Worm (Caenorhabditis elegans): ENCODE results near the gene K02A6.1.

DNA sequence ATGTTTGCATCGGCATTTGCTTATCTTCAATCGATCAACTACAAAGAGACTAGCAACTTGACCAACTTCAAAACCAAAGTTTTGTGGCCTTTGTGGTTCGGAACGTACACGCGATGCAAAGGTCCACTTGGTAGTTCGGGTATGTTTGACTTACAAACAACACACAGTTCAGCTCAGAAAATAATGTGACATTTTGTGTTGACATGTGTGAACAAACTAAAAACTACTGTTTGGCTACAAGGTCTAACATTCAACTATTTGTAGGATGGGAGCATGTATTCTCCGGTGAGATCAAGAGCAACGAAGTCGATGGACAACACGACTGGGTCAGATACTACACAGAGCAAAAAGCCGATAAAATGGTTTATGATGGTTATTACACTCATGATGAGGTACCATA, 27.6 kb downstream of the K02A6.1 start:
- TF ChIP-seq grh-1 (GFP tag; IDR thresholded peaks at IDR 0.05) (no peak), ceh-88 (GFP tag; IDR thresholded peaks at IDR 0.05) (no peak), rnt-1 (tag; optimal IDR thresholded peaks at IDR 0.05) (no peak), ces-1 (GFP tag; optimal IDR thresholded peaks at IDR 0.05) (no peak), lsy-2 (tag; optimal IDR thresholded peaks at IDR 0.05) (no peak), fkh-10 (GFP tag; optimal IDR thresholded peaks at IDR 0.05) (no peak)

Data from whole organism, L1 larva.